Fruit fly (Drosophila melanogaster): ENCODE measurements around the gene CG13258.

The CG13258 gene

DNA sequence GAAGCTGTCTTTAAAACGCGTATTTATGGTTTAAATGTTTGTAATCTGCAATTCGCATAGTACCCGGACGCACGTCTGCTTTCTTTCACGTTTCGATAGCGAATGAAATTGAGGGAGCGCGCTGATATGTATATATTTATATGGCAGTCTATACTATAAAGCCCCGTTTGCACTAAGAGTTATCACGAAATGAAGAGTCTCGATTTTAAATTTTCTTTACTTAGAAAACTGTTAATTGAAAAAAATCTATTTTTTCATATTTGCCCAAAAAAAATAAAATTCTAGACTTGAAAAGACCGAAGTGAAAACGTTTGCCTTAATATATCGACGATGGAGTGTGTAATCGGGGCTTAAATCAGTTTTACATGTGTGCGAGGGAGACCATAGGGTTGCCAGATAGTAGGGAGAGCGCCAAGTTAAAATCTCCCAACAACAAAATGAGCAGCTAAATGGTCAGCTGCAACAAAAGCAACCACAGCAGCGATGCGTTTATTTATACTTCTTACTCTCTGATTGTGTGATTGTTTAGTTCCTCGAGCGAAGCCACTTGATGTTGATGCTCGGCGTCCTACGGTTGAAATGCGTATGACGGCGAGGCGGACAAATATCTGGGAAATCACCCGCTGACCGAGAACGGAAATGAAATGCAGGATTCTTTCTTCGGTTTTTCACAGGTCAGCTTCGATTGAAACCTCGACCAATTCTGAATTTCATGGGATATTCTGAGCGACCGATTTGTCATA, 32.9 kb upstream of the CG13258 start, which contains the start of gene cact:
Gene cact (minus strand): TSS at position 693 of the 743 bp plus-strand sequence.
- TF ChIP-seq CG13204 (GFP tag; optimal IDR thresholded peaks at IDR 0.05) (no peak), CG12605 (GFP tag; IDR thresholded peaks at IDR 0.05) (peak; percentile 79), CG14655 (GFP tag; optimal IDR thresholded peaks at IDR 0.05) (peak; percentile 88), Pif1B (GFP tag; optimal IDR thresholded peaks at IDR 0.05) (peak; percentile 84), Ets98B (GFP tag; IDR thresholded peaks at IDR 0.05) (peak; percentile 92), fd96Ca (GFP tag; IDR thresholded peaks at IDR 0.05) (peak; percentile 81; the same call in 2 of the 3 replicates), gl (tag; optimal IDR thresholded peaks at IDR 0.05) (peak; percentile 42), CG8301 (tag; optimal IDR thresholded peaks at IDR 0.05) (peak; percentile 84), CG10348 (GFP tag; IDR thresholded peaks at IDR 0.05) (peak; percentile 59), EcR (GFP tag; optimal IDR thresholded peaks at IDR 0.05) (peak; percentile 15), Pif1A (GFP tag; optimal IDR thresholded peaks at IDR 0.05) (peak; percentile 90), CG17806 (tag; optimal IDR thresholded peaks at IDR 0.05) (peak; percentile 91), CG32121 (GFP tag; IDR thresholded peaks at IDR 0.05) (peak; percentile 90), D1 (tag; optimal IDR thresholded peaks at IDR 0.05) (peak; percentile 34), CG34367 (tag; optimal IDR thresholded peaks at IDR 0.05) (peak; percentile 79), CG9948 (tag; optimal IDR thresholded peaks at IDR 0.05) (peak; percentile 87), Snoo (tag; optimal IDR thresholded peaks at IDR 0.05) (peak; percentile 87), CG8159 (tag; optimal IDR thresholded peaks at IDR 0.05) (peak; percentile 90), rn (GFP tag; IDR thresholded peaks at IDR 0.05) (peak; percentile 83), CG4496 (GFP tag; IDR thresholded peaks at IDR 0.05) (peak; percentile 91), CG15710 (tag; optimal IDR thresholded peaks at IDR 0.05) (peak; percentile 84)

DNA sequence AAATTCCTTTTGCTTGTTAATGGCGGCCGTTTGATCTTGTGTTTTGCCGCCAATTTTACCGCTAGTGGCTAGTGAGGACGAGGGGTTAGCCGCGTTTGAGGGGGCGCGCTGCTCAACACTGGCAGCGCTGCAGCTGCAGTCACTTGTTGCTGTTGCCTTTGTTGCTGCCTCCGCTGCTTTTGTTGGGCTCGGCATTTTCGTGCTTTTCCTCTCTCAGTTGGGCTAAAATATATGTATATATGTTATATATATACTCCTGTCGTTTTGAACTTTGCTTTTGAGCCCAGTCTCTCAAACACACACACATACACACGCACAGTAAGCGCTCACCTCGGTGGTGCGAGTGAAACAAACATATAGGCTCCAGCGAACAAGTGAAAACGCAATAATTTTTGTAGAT, 32.0 kb upstream of the CG13258 start:
- TF ChIP-seq CG15710 (tag; optimal IDR thresholded peaks at IDR 0.05): no peak
- TF ChIP-seq CG10348 (GFP tag; IDR thresholded peaks at IDR 0.05): no peak
- no peak for TF ChIP-seq CG17806 (tag; optimal IDR thresholded peaks at IDR 0.05)
- TF ChIP-seq CG9948 (tag; optimal IDR thresholded peaks at IDR 0.05): no peak
- peak; percentile 92 for TF ChIP-seq CG12605 (GFP tag; IDR thresholded peaks at IDR 0.05)
- TF ChIP-seq EcR (GFP tag; optimal IDR thresholded peaks at IDR 0.05): peak; percentile 60
- TF ChIP-seq fd96Ca (GFP tag; IDR thresholded peaks at IDR 0.05): peak; percentile 35; the same call in 1 of the 3 replicates
- no peak for TF ChIP-seq D1 (tag; optimal IDR thresholded peaks at IDR 0.05)
- TF ChIP-seq Pif1B (GFP tag; optimal IDR thresholded peaks at IDR 0.05): peak; percentile 57
- TF ChIP-seq CG8159 (tag; optimal IDR thresholded peaks at IDR 0.05): peak; percentile 8
- peak; percentile 10 for TF ChIP-seq Snoo (tag; optimal IDR thresholded peaks at IDR 0.05)
- TF ChIP-seq CG13204 (GFP tag; optimal IDR thresholded peaks at IDR 0.05): peak; percentile 78
- TF ChIP-seq Ets98B (GFP tag; IDR thresholded peaks at IDR 0.05): peak; percentile 31; the same call in 1 of the 2 replicates
- no peak for TF ChIP-seq gl (tag; optimal IDR thresholded peaks at IDR 0.05)
- TF ChIP-seq CG34367 (tag; optimal IDR thresholded peaks at IDR 0.05): no peak
- peak; percentile 32; the same call in 1 of the 2 replicates for TF ChIP-seq CG32121 (GFP tag; IDR thresholded peaks at IDR 0.05)
- no peak for TF ChIP-seq CG8301 (tag; optimal IDR thresholded peaks at IDR 0.05)
- TF ChIP-seq rn (GFP tag; IDR thresholded peaks at IDR 0.05): no peak
- TF ChIP-seq CG4496 (GFP tag; IDR thresholded peaks at IDR 0.05): peak; percentile 79
- TF ChIP-seq Pif1A (GFP tag; optimal IDR thresholded peaks at IDR 0.05): peak; percentile 36
- TF ChIP-seq CG14655 (GFP tag; optimal IDR thresholded peaks at IDR 0.05): peak; percentile 13

DNA sequence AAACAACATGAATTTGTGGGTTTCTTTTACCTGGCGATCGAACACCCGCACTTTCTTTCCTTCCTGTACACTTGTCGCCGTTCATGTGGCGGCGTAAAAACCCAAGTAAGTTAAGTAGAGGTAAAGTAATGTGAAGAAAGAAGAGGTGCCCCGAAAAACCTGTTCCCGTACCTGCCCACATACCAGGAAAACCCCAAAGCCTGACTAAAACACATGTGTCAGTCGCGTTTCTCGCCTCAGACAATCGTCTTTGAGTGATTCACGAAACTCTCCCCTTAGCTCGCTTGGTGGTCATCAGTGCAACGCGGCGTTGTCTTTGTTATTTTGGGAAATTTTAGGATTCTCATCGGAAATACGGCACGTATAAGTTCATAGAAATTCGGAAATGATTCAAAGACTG, 30.7 kb upstream of the CG13258 start:
- TF ChIP-seq CG14655 (GFP tag; optimal IDR thresholded peaks at IDR 0.05): no peak
- no peak for TF ChIP-seq CG17806 (tag; optimal IDR thresholded peaks at IDR 0.05)
- TF ChIP-seq CG4496 (GFP tag; IDR thresholded peaks at IDR 0.05): no peak

DNA sequence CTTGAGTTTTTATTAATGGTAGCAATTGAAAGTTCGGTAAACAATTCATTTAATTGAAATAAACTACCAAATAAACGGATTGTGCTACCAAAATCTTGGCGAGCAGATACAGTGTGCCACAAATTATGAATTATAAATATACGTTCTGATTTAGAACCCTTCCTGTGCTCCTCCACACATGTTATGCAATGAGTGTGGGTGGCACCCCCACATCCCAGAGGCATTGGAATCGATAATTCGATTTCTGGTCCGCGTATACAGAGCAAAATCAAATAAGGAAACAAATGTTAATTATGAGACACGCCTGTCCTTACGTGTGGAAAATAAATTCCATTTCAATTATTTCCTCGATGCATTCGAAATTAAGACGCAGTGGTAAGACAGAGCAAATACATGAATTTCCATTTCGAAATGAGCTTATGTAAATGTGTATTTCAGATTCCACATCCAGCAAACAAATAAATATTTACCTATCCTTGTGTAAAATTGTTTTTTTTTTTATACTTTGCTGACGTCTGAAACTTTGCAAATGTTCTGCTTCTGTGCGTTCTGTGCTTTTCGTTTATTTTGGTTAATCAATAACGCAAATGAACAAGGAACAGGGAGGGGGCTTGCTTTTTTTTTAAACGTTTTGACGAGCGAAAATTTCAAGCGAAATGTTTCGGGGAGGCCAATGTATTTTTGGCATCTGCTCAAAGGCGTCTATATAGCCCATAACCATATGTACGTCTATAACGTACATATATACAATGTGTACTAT, 29.2 kb upstream of the CG13258 start:
- TF ChIP-seq CG12605 (GFP tag; IDR thresholded peaks at IDR 0.05): no peak
- TF ChIP-seq EcR (GFP tag; optimal IDR thresholded peaks at IDR 0.05): no peak
- no peak for TF ChIP-seq D1 (tag; optimal IDR thresholded peaks at IDR 0.05)
- no peak for TF ChIP-seq rn (GFP tag; IDR thresholded peaks at IDR 0.05)
- TF ChIP-seq CG15710 (tag; optimal IDR thresholded peaks at IDR 0.05): no peak

DNA sequence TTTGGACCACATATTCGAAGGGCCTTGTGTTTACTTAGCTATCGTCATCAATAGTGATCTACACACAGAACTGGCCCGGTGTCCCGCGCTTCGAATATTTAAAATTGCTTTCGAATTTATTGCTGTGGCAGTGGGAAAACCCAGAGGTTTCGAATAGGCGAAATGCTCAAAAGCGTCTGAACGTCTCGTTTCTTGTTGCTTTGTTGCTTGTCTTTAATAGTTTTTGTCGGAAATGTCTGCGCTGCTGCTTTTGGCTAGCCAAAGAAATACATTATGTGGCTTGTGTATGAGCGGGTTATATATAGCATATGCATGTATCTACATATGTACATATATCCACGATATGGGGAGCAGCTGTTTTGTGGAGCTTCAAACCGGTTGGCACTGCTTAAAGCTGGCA, 28.4 kb upstream of the CG13258 start:
- TF ChIP-seq D1 (tag; optimal IDR thresholded peaks at IDR 0.05): no peak
- TF ChIP-seq CG4496 (GFP tag; IDR thresholded peaks at IDR 0.05): 0 out of 3 replicates have a peak, but pooled peaks have one; percentile 23
- TF ChIP-seq Snoo (tag; optimal IDR thresholded peaks at IDR 0.05): no peak
- no peak for TF ChIP-seq rn (GFP tag; IDR thresholded peaks at IDR 0.05)
- TF ChIP-seq gl (tag; optimal IDR thresholded peaks at IDR 0.05): no peak

DNA sequence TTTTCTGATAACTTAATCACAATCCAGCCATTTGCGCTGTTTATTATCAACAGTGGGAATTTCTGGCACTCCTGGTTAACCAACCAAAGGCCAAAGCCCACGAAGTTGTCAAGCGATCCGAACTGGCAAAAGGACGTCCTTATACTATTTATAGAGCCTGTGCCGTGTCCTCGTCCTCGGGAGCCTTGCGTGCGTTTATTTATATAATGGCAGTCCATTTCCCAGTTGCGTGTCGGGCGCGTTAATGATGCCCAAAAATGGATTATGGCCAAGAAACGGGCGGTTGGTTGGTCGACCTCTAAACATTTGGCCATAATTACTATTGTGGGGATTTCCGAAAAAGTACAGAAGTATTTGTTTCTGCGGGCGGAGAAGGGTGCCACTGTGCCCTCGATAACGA, 27.6 kb upstream of the CG13258 start:
- TF ChIP-seq CG10348 (GFP tag; IDR thresholded peaks at IDR 0.05) (no peak), CG14655 (GFP tag; optimal IDR thresholded peaks at IDR 0.05) (no peak), D1 (tag; optimal IDR thresholded peaks at IDR 0.05) (no peak), Pif1B (GFP tag; optimal IDR thresholded peaks at IDR 0.05) (no peak), EcR (GFP tag; optimal IDR thresholded peaks at IDR 0.05) (no peak), CG13204 (GFP tag; optimal IDR thresholded peaks at IDR 0.05) (no peak)

Measured in whole organism, pupa.